Fruit fly (Drosophila melanogaster) Kc167 (cell line): Measurements from ENCODE around the gene Zasp67.

Experiments used
- Myc ChIP-seq: fragments of >200 bp; optimal IDR thresholded peaks from 2 replicates; lab custom pipeline; 2017; ENCODE audit warnings: missing external identifiers
- h ChIP-seq: fragments of >200 bp; optimal IDR thresholded peaks from 3 replicates; lab custom pipeline; 2018; ENCODE audit warnings: missing external identifiers
- insv ChIP-seq: fragments of >200 bp; optimal IDR thresholded peaks from 3 replicates; lab custom pipeline; 2018; ENCODE audit warnings: missing external identifiers
- psq ChIP-seq: fragments of >200 bp; optimal IDR thresholded peaks from 2 replicates; lab custom pipeline; 2017; ENCODE audit warnings: missing external identifiers
- ttk ChIP-seq: sonication (Bioruptor generic); optimal IDR thresholded peaks from 2 replicates; lab custom pipeline; 2017; ENCODE audit warnings: missing external identifiers

- TF ChIP-seq h (lab: Kevin White, UChicago): no peak
- no peak for TF ChIP-seq psq
- TF ChIP-seq insv (lab: Kevin White, UChicago): no peak
- TF ChIP-seq ttk (lab: Kevin White, UChicago): no peak
- TF ChIP-seq Myc (lab: Kevin White, UChicago): no peak
Measured at dm6 chr3L:9739629-9740028, 57.9 kb downstream of the Zasp67 start.
